Worm (Caenorhabditis elegans): ENCODE results near the gene nhr-124.

- TF ChIP-seq ztf-4 (tag; optimal IDR thresholded peaks at IDR 0.05) (no peak), lin-15B (tag; optimal IDR thresholded peaks at IDR 0.05) (no peak), lin-13 (GFP tag; optimal IDR thresholded peaks at IDR 0.05) (no peak), nhr-90 (tag; optimal IDR thresholded peaks at IDR 0.05; ENCODE audit: poor library complexity) (no peak), efl-1 (optimal IDR thresholded peaks at IDR 0.05) (no peak), efl-1 (GFP tag; optimal IDR thresholded peaks at IDR 0.05 in 1 of 2) (no peak), skn-1 (tag; optimal IDR thresholded peaks at IDR 0.05) (no peak), mep-1 (tag; optimal IDR thresholded peaks at IDR 0.05) (no peak), nhr-77 (tag; optimal IDR thresholded peaks at IDR 0.05) (no peak)
Observed at ce11 chrV:3902458-3903157, 16.6 kb upstream of the nhr-124 start, which contains the start of the genes str-229 and srh-190.
